Worm (Caenorhabditis elegans) whole organism, midembryonic: ENCODE data around the gene ncx-6.

Source experiments
- T22C8.4 ChIP-seq: fragments of 200-800 bp; sonication (Bioruptor generic); IDR thresholded peaks from 2 replicates; pipeline ENCODE4 v1.3.6; 2022; ENCODE audit warnings: missing genetic modification characterization, missing compliant biosample characterization
- cog-1 ChIP-seq: sonication (generic microtip); optimal IDR thresholded peaks from 2 replicates; lab custom pipeline; 2016; ENCODE audit warnings: missing genetic modification characterization, missing compliant biosample characterization
- flt-1 ChIP-seq: fragments of 200-800 bp; sonication (Bioruptor generic); IDR thresholded peaks from 2 replicates; pipeline ENCODE4 v1.3.6; 2022; ENCODE audit warnings: missing genetic modification characterization, missing compliant biosample characterization
- ref-1 ChIP-seq: fragments of 200-800 bp; sonication (Bioruptor generic); conservative IDR thresholded peaks from 2 replicates; pipeline ENCODE4 v1.3.6; 2022; ENCODE audit warnings: missing genetic modification reagents, missing genetic modification characterization, missing compliant biosample characterization
- tab-1 ChIP-seq: fragments of 200-800 bp; sonication (Bioruptor generic); IDR thresholded peaks from 2 replicates; pipeline ENCODE4 v1.3.6; 2022; ENCODE audit warnings: missing genetic modification characterization, missing compliant biosample characterization
- ztf-23 ChIP-seq: fragments of 200-800 bp; sonication (Bioruptor generic); IDR thresholded peaks from 2 replicates; pipeline ENCODE4 v1.3.6; 2022; ENCODE audit warnings: missing genetic modification reagents, missing genetic modification characterization, missing compliant biosample characterization
- ztf-29 ChIP-seq: fragments of 200-800 bp; sonication (Bioruptor generic); IDR thresholded peaks from 2 replicates; pipeline ENCODE4 v1.3.6; 2022; ENCODE audit warnings: missing genetic modification reagents, missing genetic modification characterization, missing compliant biosample characterization

- TF ChIP-seq cog-1 (tag; lab: Kevin White, UChicago), result no peak
- TF ChIP-seq ztf-29 (GFP tag; lab: Robert Waterston, UW), result no peak
- no peak for TF ChIP-seq ref-1 (GFP tag; lab: Robert Waterston, UW)
- TF ChIP-seq ztf-23, result no peak
- TF ChIP-seq flt-1 (GFP tag; lab: Robert Waterston, UW), result no peak
- TF ChIP-seq T22C8.4 (GFP tag; lab: Robert Waterston, UW), result no peak
- TF ChIP-seq tab-1 (GFP tag; lab: Robert Waterston, UW), result no peak
These were observed 47.1 kb downstream of the ncx-6 start for ce11 chrIII:9666668-9667067.
